Fruit fly (Drosophila melanogaster): ENCODE results near the gene TwdlG.

Gene TwdlG

dm6 chr3R:4233018-4233385 is 18.1 kb downstream of the TwdlG start, which contains the start of gene abs:
Gene abs, plus strand, starts transcription at chr3R:4233047.
- no peak for TF ChIP-seq CG31365 (tag; optimal IDR thresholded peaks at IDR 0.05)
- no peak for TF ChIP-seq CG10209 (GFP tag; optimal IDR thresholded peaks at IDR 0.05)
- TF ChIP-seq hb (GFP tag; IDR thresholded peaks at IDR 0.05; ENCODE audit: partially characterized antibody), result 0 out of 3 replicates have a peak, but pooled peaks have one; percentile 12
- TF ChIP-seq Dll (GFP tag; IDR thresholded peaks at IDR 0.05; ENCODE audit: partially characterized antibody), result 0 out of 4 replicates have a peak, but pooled peaks have one; percentile 14
- no peak for TF ChIP-seq CG15514 (GFP tag; optimal IDR thresholded peaks at IDR 0.05)
- no peak for TF ChIP-seq nom (GFP tag; optimal IDR thresholded peaks at IDR 0.05)
- TF ChIP-seq CG6254 (GFP tag; optimal IDR thresholded peaks at IDR 0.05), result no peak
- TF ChIP-seq da (GFP tag; optimal IDR thresholded peaks at IDR 0.05), result no peak
- no peak for TF ChIP-seq D19B (GFP tag; optimal IDR thresholded peaks at IDR 0.05)
- TF ChIP-seq Optix (GFP tag; IDR thresholded peaks at IDR 0.05), result no peak
- TF ChIP-seq Max (GFP tag; optimal IDR thresholded peaks at IDR 0.05), result no peak
- peak; percentile 60 for TF ChIP-seq CG4617 (GFP tag; optimal IDR thresholded peaks at IDR 0.05; ENCODE audit: borderline replicate concordance)
- TF ChIP-seq amos (GFP tag; IDR thresholded peaks at IDR 0.05; ENCODE audit: partially characterized antibody), result 0 out of 2 replicates have a peak, but pooled peaks have one; percentile 30
- no peak for TF ChIP-seq ash1 (GFP tag; optimal IDR thresholded peaks at IDR 0.05)
- TF ChIP-seq CG15601 (tag; optimal IDR thresholded peaks at IDR 0.05), result no peak
- TF ChIP-seq br (optimal IDR thresholded peaks at IDR 0.05), result no peak
- TF ChIP-seq sqz (GFP tag; optimal IDR thresholded peaks at IDR 0.05), result no peak
- TF ChIP-seq lbe (GFP tag; optimal IDR thresholded peaks at IDR 0.05), result no peak
- no peak for TF ChIP-seq CG17359 (tag; optimal IDR thresholded peaks at IDR 0.05)
- TF ChIP-seq E2f2 (GFP tag; IDR thresholded peaks at IDR 0.05), result 0 out of 2 replicates have a peak, but pooled peaks have one; percentile 12
- TF ChIP-seq CG9797 (GFP tag; optimal IDR thresholded peaks at IDR 0.05), result no peak
- TF ChIP-seq Ravus (GFP tag; IDR thresholded peaks at IDR 0.05), result no peak
- no peak for TF ChIP-seq ap (GFP tag; IDR thresholded peaks at IDR 0.05)
- TF ChIP-seq aop (GFP tag; IDR thresholded peaks at IDR 0.05), result no peak
- TF ChIP-seq ind (GFP tag; optimal IDR thresholded peaks at IDR 0.05), result no peak
- TF ChIP-seq dm (GFP tag; optimal IDR thresholded peaks at IDR 0.05), result no peak
- TF ChIP-seq caup (GFP tag; optimal IDR thresholded peaks at IDR 0.05; ENCODE audit: severe bottlenecking), result no peak
- TF ChIP-seq Aef1 (GFP tag; IDR thresholded peaks at IDR 0.05), result no peak
- no peak for TF ChIP-seq CG4854 (GFP tag; optimal IDR thresholded peaks at IDR 0.05)
- TF ChIP-seq HLH54F (GFP tag; optimal IDR thresholded peaks at IDR 0.05), result no peak
- no peak for TF ChIP-seq CG1832 (GFP tag; optimal IDR thresholded peaks at IDR 0.05)
- TF ChIP-seq CG3995 (GFP tag; optimal IDR thresholded peaks at IDR 0.05), result no peak
- no peak for TF ChIP-seq CG7271 (tag; optimal IDR thresholded peaks at IDR 0.05)
- TF ChIP-seq lilli (GFP tag; optimal IDR thresholded peaks at IDR 0.05), result no peak
- no peak for TF ChIP-seq CG18619 (GFP tag; optimal IDR thresholded peaks at IDR 0.05)
- no peak for TF ChIP-seq Doc3 (GFP tag; IDR thresholded peaks at IDR 0.05; ENCODE audit: partially characterized antibody)
- peak; percentile 74 for TF ChIP-seq D (optimal IDR thresholded peaks at IDR 0.05)
- TF ChIP-seq D (GFP tag; optimal IDR thresholded peaks at IDR 0.05), result no peak
- TF ChIP-seq HHEX (GFP tag; optimal IDR thresholded peaks at IDR 0.05), result no peak
- no peak for TF ChIP-seq CG8924 (tag; optimal IDR thresholded peaks at IDR 0.05)
- TF ChIP-seq CG17612 (GFP tag; IDR thresholded peaks at IDR 0.05), result no peak
- TF ChIP-seq Neu2 (GFP tag; optimal IDR thresholded peaks at IDR 0.05; ENCODE audit: borderline replicate concordance), result no peak
- no peak for TF ChIP-seq Hsf (GFP tag; optimal IDR thresholded peaks at IDR 0.05)
- no peak for TF ChIP-seq B-H1 (GFP tag; IDR thresholded peaks at IDR 0.05)
- 0 out of 2 replicates have a peak, but pooled peaks have one; percentile 33 for TF ChIP-seq MBD-R2 (GFP tag; IDR thresholded peaks at IDR 0.05)
- TF ChIP-seq az2 (GFP tag; optimal IDR thresholded peaks at IDR 0.05), result no peak
- no peak for TF ChIP-seq CG7928 (GFP tag; optimal IDR thresholded peaks at IDR 0.05)
- TF ChIP-seq Lim3 (GFP tag; IDR thresholded peaks at IDR 0.05), result no peak
- TF ChIP-seq zen2 (GFP tag; IDR thresholded peaks at IDR 0.05; ENCODE audit: partially characterized antibody), result no peak
- peak; percentile 60 for TF ChIP-seq MESR4 (GFP tag; optimal IDR thresholded peaks at IDR 0.05)
- peak; percentile 28 for TF ChIP-seq pzg (GFP tag; optimal IDR thresholded peaks at IDR 0.05)

Data from whole organism, embryonic.